Worm (Caenorhabditis elegans): ENCODE measurements around the gene cca-1.

DNA sequence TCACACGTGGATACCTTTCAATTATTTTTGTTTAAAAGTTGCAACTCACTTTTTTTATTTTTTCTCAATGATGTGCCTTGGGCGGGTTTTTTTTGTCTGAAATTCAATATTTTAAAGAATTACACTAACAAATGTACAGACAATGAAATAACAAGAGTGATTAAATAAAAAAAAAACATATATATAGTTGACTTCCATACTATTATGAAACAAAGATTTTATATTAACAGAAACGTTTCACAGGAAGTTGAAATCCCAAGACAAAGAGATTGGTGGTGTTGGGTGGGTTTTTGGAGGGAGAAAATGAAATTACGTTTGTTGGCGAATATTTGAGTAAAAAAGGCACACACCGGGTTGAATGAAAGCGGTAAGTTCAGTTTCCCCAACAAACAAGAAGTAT lies at the start of gene cca-1:
- TF ChIP-seq T22C8.4 (GFP tag; IDR thresholded peaks at IDR 0.05) (no peak), flt-1 (GFP tag; IDR thresholded peaks at IDR 0.05) (no peak), ref-1 (GFP tag; conservative IDR thresholded peaks at IDR 0.05) (no peak)

Data from whole organism, midembryonic.